Worm (Caenorhabditis elegans): ENCODE measurements around the gene cyn-9.

Gene cyn-9

DNA sequence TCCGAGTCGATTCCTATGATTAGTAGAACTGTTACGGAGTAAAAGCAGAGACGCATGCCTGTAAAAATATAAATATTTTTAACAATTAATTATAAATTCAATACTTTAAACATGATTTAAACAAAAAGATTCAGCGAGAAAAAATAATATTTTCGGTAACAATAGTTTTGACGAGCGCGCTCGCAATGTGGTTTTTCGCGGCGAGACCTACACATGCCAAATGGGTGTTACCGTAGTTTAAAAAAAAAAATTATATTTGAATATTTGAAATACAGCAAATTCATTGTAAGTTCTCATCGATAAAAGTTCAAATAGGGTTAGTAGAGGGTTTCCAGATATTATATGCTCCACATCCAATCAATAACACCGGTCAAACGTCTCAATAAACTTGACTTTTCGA, 27.0 kb upstream of the cyn-9 start, which contains the start of gene gldi-5 (continued):
- TF ChIP-seq tbx-9 (tag; optimal IDR thresholded peaks at IDR 0.05; ENCODE audit: borderline replicate concordance), result no peak
- no peak for TF ChIP-seq K12H6.12 (tag; optimal IDR thresholded peaks at IDR 0.05)
- TF ChIP-seq B0336.3 (GFP tag; IDR thresholded peaks at IDR 0.05), result no peak
- no peak for TF ChIP-seq gei-17 (GFP tag; optimal IDR thresholded peaks at IDR 0.05)
- TF ChIP-seq attf-3 (GFP tag; conservative IDR thresholded peaks at IDR 0.05), result no peak
- no peak for TF ChIP-seq F10E7.11 (tag; optimal IDR thresholded peaks at IDR 0.05)
- TF ChIP-seq pha-4 (tag; optimal IDR thresholded peaks at IDR 0.05), result no peak
- TF ChIP-seq lir-1 (GFP tag; conservative IDR thresholded peaks at IDR 0.05), result no peak
- TF ChIP-seq zim-3 (tag; optimal IDR thresholded peaks at IDR 0.05), result no peak
- peak; percentile 77 for TF ChIP-seq madf-6 (GFP tag; IDR thresholded peaks at IDR 0.05)
- no peak for TF ChIP-seq hmg-20 (GFP tag; IDR thresholded peaks at IDR 0.05)
- no peak for TF ChIP-seq F49E8.2 (tag; optimal IDR thresholded peaks at IDR 0.05; ENCODE audit: insufficient read depth)
- no peak for TF ChIP-seq athp-1 (tag; optimal IDR thresholded peaks at IDR 0.05)
- TF ChIP-seq unc-130 (GFP tag; optimal IDR thresholded peaks at IDR 0.05), result no peak
- TF ChIP-seq F22D6.2 (tag; optimal IDR thresholded peaks at IDR 0.05), result no peak
- TF ChIP-seq ceh-91 (GFP tag; IDR thresholded peaks at IDR 0.05), result no peak
- peak; percentile 69 for TF ChIP-seq lin-54 (GFP tag; optimal IDR thresholded peaks at IDR 0.05)
- TF ChIP-seq ztf-6 (GFP tag; IDR thresholded peaks at IDR 0.05), result no peak
- TF ChIP-seq D2030.7 (GFP tag; IDR thresholded peaks at IDR 0.05), result 0 out of 2 replicates have a peak, but pooled peaks have one; percentile 26
- no peak for TF ChIP-seq F55B11.4 (tag; optimal IDR thresholded peaks at IDR 0.05; ENCODE audit: borderline replicate concordance, insufficient read depth)
- no peak for TF ChIP-seq rpc-1 (optimal IDR thresholded peaks at IDR 0.05)
- no peak for TF ChIP-seq rpc-1 (tag; optimal IDR thresholded peaks at IDR 0.05)
- TF ChIP-seq fkh-3 (tag; optimal IDR thresholded peaks at IDR 0.05), result no peak
- TF ChIP-seq somi-1 (GFP tag; optimal IDR thresholded peaks at IDR 0.05), result no peak
- peak; percentile 82 for TF ChIP-seq F33H1.4 (GFP tag; IDR thresholded peaks at IDR 0.05)
- TF ChIP-seq madf-8 (GFP tag; conservative IDR thresholded peaks at IDR 0.05), result peak; percentile 46; the same call in 1 of the 2 replicates
- no peak for TF ChIP-seq egl-44 (GFP tag; IDR thresholded peaks at IDR 0.05)
- peak; percentile 28 for TF ChIP-seq snpc-3.4 (tag; optimal IDR thresholded peaks at IDR 0.05)
- TF ChIP-seq ccch-3 (GFP tag; optimal IDR thresholded peaks at IDR 0.05), result no peak
- TF ChIP-seq Y53G8AR.9 (GFP tag; conservative IDR thresholded peaks at IDR 0.05), result no peak
- no peak for TF ChIP-seq tlf-1 (GFP tag; optimal IDR thresholded peaks at IDR 0.05)
- TF ChIP-seq C06A6.2 (GFP tag; conservative IDR thresholded peaks at IDR 0.05), result no peak
- no peak for TF ChIP-seq dpff-1 (tag; optimal IDR thresholded peaks at IDR 0.05)
- no peak for TF ChIP-seq B0035.1 (tag; optimal IDR thresholded peaks at IDR 0.05)
- TF ChIP-seq dpl-1 (GFP tag; optimal IDR thresholded peaks at IDR 0.05), result peak; percentile 33
- no peak for TF ChIP-seq unc-62 (GFP tag; optimal IDR thresholded peaks at IDR 0.05)
- TF ChIP-seq pbrm-1 (GFP tag; IDR thresholded peaks at IDR 0.05), result no peak
- no peak for TF ChIP-seq lin-40 (tag; optimal IDR thresholded peaks at IDR 0.05)
- no peak for TF ChIP-seq lag-1 (GFP tag; IDR thresholded peaks at IDR 0.05)
- no peak for TF ChIP-seq ets-4 (GFP tag; optimal IDR thresholded peaks at IDR 0.05)
- TF ChIP-seq tbp1 (GFP tag; optimal IDR thresholded peaks at IDR 0.05), result no peak
- TF ChIP-seq F57C9.4 (tag; optimal IDR thresholded peaks at IDR 0.05), result no peak
- no peak for TF ChIP-seq ztf-3 (GFP tag; optimal IDR thresholded peaks at IDR 0.05)
- peak; percentile 45 for TF ChIP-seq xnd-1 (tag; optimal IDR thresholded peaks at IDR 0.05)
